Worm (Caenorhabditis elegans) whole organism, L1 larva: ENCODE results near the gene micu-1.

Source experiments
- alr-1 ChIP-seq: fragments of 200-800 bp; sonication (Bioruptor generic); optimal IDR thresholded peaks from 2 replicates; lab custom pipeline; 2018; ENCODE audit warnings: borderline replicate concordance, mild to moderate bottlenecking, missing genetic modification characterization, missing compliant biosample characterization
- ama-1 ChIP-seq: fragments of 150-350 bp; optimal IDR thresholded peaks from 2 replicates; lab custom pipeline; 2014
- fkh-4 ChIP-seq: sonication (generic microtip); optimal IDR thresholded peaks from 2 replicates; lab custom pipeline; 2016; ENCODE audit warnings: missing compliant biosample characterization, missing genetic modification characterization, borderline replicate concordance
- fos-1 ChIP-seq: fragments of 150-350 bp; optimal IDR thresholded peaks from 2 replicates; lab custom pipeline; 2014; ENCODE audit warnings: missing biosample characterization, missing genetic modification characterization
- irx-1 ChIP-seq: sonication (generic microtip); optimal IDR thresholded peaks from 2 replicates; lab custom pipeline; 2016; ENCODE audit warnings: missing genetic modification characterization, missing compliant biosample characterization
- lin-15B ChIP-seq: fragments of 150-350 bp; sonication (generic microtip); optimal IDR thresholded peaks from 3 replicates; lab custom pipeline; 2014; ENCODE audit warnings: missing biosample characterization, missing genetic modification characterization
- nhr-11 ChIP-seq: fragments of 150-350 bp; optimal IDR thresholded peaks from 2 replicates; lab custom pipeline; 2014; ENCODE audit warnings: missing biosample characterization, missing genetic modification characterization
- nhr-237 ChIP-seq: fragments of 150-350 bp; optimal IDR thresholded peaks from 2 replicates; lab custom pipeline; 2014; ENCODE audit warnings: missing biosample characterization, missing genetic modification characterization
- nhr-76 ChIP-seq: sonication (generic microtip); optimal IDR thresholded peaks from 2 replicates; lab custom pipeline; 2017; ENCODE audit warnings: missing biosample characterization, missing genetic modification characterization
- pqm-1 ChIP-seq: sonication (generic microtip); optimal IDR thresholded peaks from 3 replicates; lab custom pipeline; 2017; ENCODE audit warnings: missing biosample characterization, missing genetic modification characterization
- skn-1 ChIP-seq: fragments of 150-350 bp; optimal IDR thresholded peaks from 2 replicates; lab custom pipeline; 2014; ENCODE audit warnings: missing biosample characterization, missing genetic modification characterization
- snpc-4 ChIP-seq: fragments of 150-350 bp; optimal IDR thresholded peaks from 2 replicates; lab custom pipeline; 2014; ENCODE audit warnings: missing biosample characterization, missing genetic modification characterization
- tbx-2 ChIP-seq: sonication (generic microtip); optimal IDR thresholded peaks from 2 replicates; lab custom pipeline; 2016; ENCODE audit warnings: missing genetic modification characterization, missing compliant biosample characterization
- tlp-1 ChIP-seq: fragments of 150-350 bp; optimal IDR thresholded peaks from 2 replicates; lab custom pipeline; 2014; ENCODE audit warnings: missing biosample characterization, missing genetic modification characterization

ce11 chrIV:13309636-13310035, 11.9 kb downstream of the micu-1 start:
- no peak for TF ChIP-seq nhr-76 (tag; lab: Kevin White, UChicago)
- TF ChIP-seq irx-1 (tag; lab: Kevin White, UChicago): no peak
- no peak for TF ChIP-seq nhr-11 (tag; lab: Kevin White, UChicago)
- TF ChIP-seq fos-1: no peak
- TF ChIP-seq skn-1: no peak
- TF ChIP-seq tbx-2: no peak
- TF ChIP-seq alr-1 (tag; lab: Kevin White, UChicago): no peak
- TF ChIP-seq pqm-1 (tag; lab: Kevin White, UChicago): no peak
- TF ChIP-seq ama-1 (lab: Kevin White, UChicago): no peak
- TF ChIP-seq tlp-1 (tag; lab: Kevin White, UChicago): no peak
- no peak for TF ChIP-seq lin-15B (tag; lab: Kevin White, UChicago)
- no peak for TF ChIP-seq snpc-4
- TF ChIP-seq nhr-237 (tag; lab: Kevin White, UChicago): no peak
- TF ChIP-seq fkh-4 (tag; lab: Kevin White, UChicago): no peak
